Worm (Caenorhabditis elegans): Measurements from ENCODE around the gene cacn-1.

cacn-1 gene

ce11 chrII:14097518-14097917, 44.4 kb downstream of the cacn-1 start, which contains the start of gene Y39G8C.2:
Y39G8C.2 (minus strand) TSS chrII:14097618.
- TF ChIP-seq him-1 (tag; optimal IDR thresholded peaks at IDR 0.05) = no peak
- no peak for TF ChIP-seq dao-5 (tag; optimal IDR thresholded peaks at IDR 0.05)
- no peak for TF ChIP-seq W03F9.2 (tag; optimal IDR thresholded peaks at IDR 0.05)

DNA sequence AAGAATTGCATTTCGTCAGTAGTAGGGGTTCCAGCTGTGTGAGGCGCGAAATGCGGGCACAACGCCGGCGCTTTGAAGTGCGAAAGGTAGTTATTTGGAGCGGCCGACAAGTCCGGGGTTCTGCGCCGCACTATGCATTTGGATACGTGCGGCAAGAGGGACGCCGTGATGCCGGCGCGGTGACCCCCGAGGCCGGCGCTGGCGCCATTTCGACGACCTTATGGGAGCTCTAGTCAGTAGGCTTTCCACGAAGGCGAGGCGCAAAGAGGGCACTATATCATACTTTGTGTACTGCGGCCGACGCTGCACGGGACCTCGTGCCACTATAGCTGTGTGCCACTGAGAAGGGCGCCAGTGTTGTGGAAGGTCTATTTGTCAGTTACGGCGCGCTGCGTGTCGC, 45.1 kb downstream of the cacn-1 start:
- TF ChIP-seq W03F9.2 (tag; optimal IDR thresholded peaks at IDR 0.05) (no peak), him-1 (tag; optimal IDR thresholded peaks at IDR 0.05) (no peak), dao-5 (tag; optimal IDR thresholded peaks at IDR 0.05) (no peak)

ce11 chrII:14095875-14096274, 46.1 kb downstream of the cacn-1 start:
- TF ChIP-seq dao-5 (tag; optimal IDR thresholded peaks at IDR 0.05) (no peak), him-1 (tag; optimal IDR thresholded peaks at IDR 0.05) (no peak), W03F9.2 (tag; optimal IDR thresholded peaks at IDR 0.05) (no peak)

- no peak for TF ChIP-seq him-1 (tag; optimal IDR thresholded peaks at IDR 0.05)
- no peak for TF ChIP-seq dao-5 (tag; optimal IDR thresholded peaks at IDR 0.05)
- no peak for TF ChIP-seq W03F9.2 (tag; optimal IDR thresholded peaks at IDR 0.05)
Observed at ce11 chrII:14094590-14094989, 47.4 kb downstream of the cacn-1 start, which contains the start of gene col-87. col-87 (minus strand) TSS chrII:14094690.

DNA sequence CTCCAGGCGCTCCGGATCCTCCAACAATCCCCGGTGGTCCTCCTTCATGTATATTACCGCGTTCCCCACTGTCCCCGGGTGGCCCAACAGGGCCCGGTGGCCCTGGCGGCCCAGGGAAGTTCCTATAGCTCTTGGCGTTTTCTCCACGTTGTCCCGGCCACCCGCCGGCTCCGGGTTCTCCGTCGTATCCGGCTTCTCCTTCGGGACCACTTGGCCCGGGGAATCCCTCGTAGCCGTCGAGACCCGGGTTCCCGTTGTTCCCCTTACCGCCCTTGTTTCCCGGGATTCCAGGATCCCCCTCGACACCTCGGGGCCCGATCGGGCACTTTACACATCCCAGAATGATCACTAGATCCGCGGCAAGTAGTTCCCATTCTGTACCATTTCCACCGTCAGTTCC, 50.8 kb downstream of the cacn-1 start:
- TF ChIP-seq him-1 (tag; optimal IDR thresholded peaks at IDR 0.05) (no peak), W03F9.2 (tag; optimal IDR thresholded peaks at IDR 0.05) (no peak), dao-5 (tag; optimal IDR thresholded peaks at IDR 0.05) (no peak)

- TF ChIP-seq him-1 (tag; optimal IDR thresholded peaks at IDR 0.05) (no peak), dao-5 (tag; optimal IDR thresholded peaks at IDR 0.05) (no peak), W03F9.2 (tag; optimal IDR thresholded peaks at IDR 0.05) (no peak)
Observed at ce11 chrII:14089796-14090372, 52.1 kb downstream of the cacn-1 start.

ce11 chrII:14086931-14087330, 55.0 kb downstream of the cacn-1 start:
- no peak for TF ChIP-seq dao-5 (tag; optimal IDR thresholded peaks at IDR 0.05)
- no peak for TF ChIP-seq W03F9.2 (tag; optimal IDR thresholded peaks at IDR 0.05)
- TF ChIP-seq him-1 (tag; optimal IDR thresholded peaks at IDR 0.05) = no peak
